Fruit fly (Drosophila melanogaster): ENCODE results near the gene nej.

nej gene

dm6 chrX:9674912-9675311 is 12.0 kb downstream of the nej start:
- TF ChIP-seq br (GFP tag; optimal IDR thresholded peaks at IDR 0.05) (no peak), N (GFP tag; optimal IDR thresholded peaks at IDR 0.05) (peak; percentile 74), Sp1 (GFP tag; optimal IDR thresholded peaks at IDR 0.05) (peak; percentile 66)

dm6 chrX:9666465-9666864 is 20.4 kb downstream of the nej start:
- no peak for TF ChIP-seq Rel (GFP tag; optimal IDR thresholded peaks at IDR 0.05)
- no peak for TF ChIP-seq Rel (tag; optimal IDR thresholded peaks at IDR 0.05)
- TF ChIP-seq h (GFP tag; optimal IDR thresholded peaks at IDR 0.05), result no peak
- TF ChIP-seq HLH106 (tag; optimal IDR thresholded peaks at IDR 0.05), result no peak
- no peak for TF ChIP-seq foxo (GFP tag; optimal IDR thresholded peaks at IDR 0.05)

- TF ChIP-seq HLH106 (tag; optimal IDR thresholded peaks at IDR 0.05), result peak; percentile 21
- no peak for TF ChIP-seq dl (GFP tag; optimal IDR thresholded peaks at IDR 0.05; ENCODE audit: insufficient read depth in 1 of 2, partially characterized antibody in 2 of 2)
- peak; percentile 42 for TF ChIP-seq psq (GFP tag; optimal IDR thresholded peaks at IDR 0.05)
- peak; percentile 65 for TF ChIP-seq OdsH (GFP tag; optimal IDR thresholded peaks at IDR 0.05)
- TF ChIP-seq br (GFP tag; optimal IDR thresholded peaks at IDR 0.05), result peak; percentile 65
- no peak for TF ChIP-seq Mio (GFP tag; optimal IDR thresholded peaks at IDR 0.05)
- TF ChIP-seq Hnf4 (GFP tag; optimal IDR thresholded peaks at IDR 0.05), result peak; percentile 39
- no peak for TF ChIP-seq Hr78 (GFP tag; optimal IDR thresholded peaks at IDR 0.05)
- peak; percentile 60 for TF ChIP-seq ey (GFP tag; optimal IDR thresholded peaks at IDR 0.05)
- TF ChIP-seq N (GFP tag; optimal IDR thresholded peaks at IDR 0.05), result no peak
- peak; percentile 73 for TF ChIP-seq h (GFP tag; optimal IDR thresholded peaks at IDR 0.05)
- TF ChIP-seq fru (GFP tag; optimal IDR thresholded peaks at IDR 0.05), result peak; percentile 31
- no peak for TF ChIP-seq brk (GFP tag; optimal IDR thresholded peaks at IDR 0.05)
- no peak for TF ChIP-seq foxo (GFP tag; optimal IDR thresholded peaks at IDR 0.05)
- no peak for TF ChIP-seq Vsx2 (GFP tag; optimal IDR thresholded peaks at IDR 0.05; ENCODE audit: partially characterized antibody)
- TF ChIP-seq dsf (GFP tag; optimal IDR thresholded peaks at IDR 0.05; ENCODE audit: borderline replicate concordance), result no peak
- peak; percentile 73 for TF ChIP-seq rgr (GFP tag; optimal IDR thresholded peaks at IDR 0.05)
- TF ChIP-seq Abd-B (GFP tag; optimal IDR thresholded peaks at IDR 0.05), result no peak
- TF ChIP-seq dmrt93B (GFP tag; optimal IDR thresholded peaks at IDR 0.05), result no peak
Measured at dm6 chrX:9664426-9664825, 22.4 kb downstream of the nej start.

- TF ChIP-seq lola (GFP tag; optimal IDR thresholded peaks at IDR 0.05), result no peak
- no peak for TF ChIP-seq br (GFP tag; optimal IDR thresholded peaks at IDR 0.05)
- TF ChIP-seq Jra (GFP tag; optimal IDR thresholded peaks at IDR 0.05), result no peak
- TF ChIP-seq sv (GFP tag; optimal IDR thresholded peaks at IDR 0.05), result no peak
- no peak for TF ChIP-seq psq (GFP tag; optimal IDR thresholded peaks at IDR 0.05)
- no peak for TF ChIP-seq sage (GFP tag; optimal IDR thresholded peaks at IDR 0.05)
- TF ChIP-seq h (GFP tag; optimal IDR thresholded peaks at IDR 0.05), result no peak
- TF ChIP-seq CrebA (GFP tag; optimal IDR thresholded peaks at IDR 0.05; ENCODE audit: borderline replicate concordance), result no peak
- no peak for TF ChIP-seq CG32264 (GFP tag; optimal IDR thresholded peaks at IDR 0.05)
- no peak for TF ChIP-seq dmrt93B (GFP tag; optimal IDR thresholded peaks at IDR 0.05)
- no peak for TF ChIP-seq OdsH (GFP tag; optimal IDR thresholded peaks at IDR 0.05)
- TF ChIP-seq dsf (GFP tag; optimal IDR thresholded peaks at IDR 0.05; ENCODE audit: borderline replicate concordance), result no peak
Measured at dm6 chrX:9663666-9664065, 23.2 kb downstream of the nej start.

- TF ChIP-seq Rel (GFP tag; optimal IDR thresholded peaks at IDR 0.05), result no peak
- peak; percentile 96 for TF ChIP-seq Rel (tag; optimal IDR thresholded peaks at IDR 0.05)
- no peak for TF ChIP-seq dl (GFP tag; optimal IDR thresholded peaks at IDR 0.05; ENCODE audit: insufficient read depth in 1 of 2, partially characterized antibody in 2 of 2)
- peak; percentile 33 for TF ChIP-seq h (GFP tag; optimal IDR thresholded peaks at IDR 0.05)
- no peak for TF ChIP-seq Hr83 (GFP tag; optimal IDR thresholded peaks at IDR 0.05; ENCODE audit: poor library complexity, severe bottlenecking)
Measured at dm6 chrX:9662797-9663316, 24.0 kb downstream of the nej start, which contains the start of gene CG3106. Gene CG3106, minus strand, starts transcription at chrX:9662903.

dm6 chrX:9661491-9661890 is 25.4 kb downstream of the nej start:
- TF ChIP-seq Rel (GFP tag; optimal IDR thresholded peaks at IDR 0.05), result no peak
- TF ChIP-seq Rel (tag; optimal IDR thresholded peaks at IDR 0.05), result peak; percentile 52
- TF ChIP-seq h (GFP tag; optimal IDR thresholded peaks at IDR 0.05), result peak; percentile 6
- TF ChIP-seq Sp1 (GFP tag; optimal IDR thresholded peaks at IDR 0.05), result no peak
